Worm (Caenorhabditis elegans) whole organism, L4 larva: ENCODE measurements around the gene msp-55.
"Not testable (repeated sequence)": the region's sequence is repeated elsewhere in the genome, so short reads cannot be mapped to it uniquely, and the experiment has no call there.

Source experiments
- nhr-25 ChIP-seq: sonication (generic microtip); optimal IDR thresholded peaks from 2 replicates; lab custom pipeline; 2017; ENCODE audit warnings: missing genetic modification characterization, mild to moderate bottlenecking, missing compliant biosample characterization, antibody characterized with exemption, moderate library complexity, borderline replicate concordance; ENCODE audit not compliant: insufficient read depth
- tag-97 ChIP-seq: fragments of 200-800 bp; sonication (Bioruptor generic); IDR thresholded peaks from 2 replicates; pipeline ENCODE4 v1.3.6; 2022; ENCODE audit warnings: missing genetic modification characterization, missing compliant biosample characterization

- TF ChIP-seq nhr-25 (tag; lab: Kevin White, UChicago); tag-97: not testable (repeated sequence)
Observed at ce11 chrIV:5070593-5070992, 14.8 kb upstream of the msp-55 start, which contains the start of gene C02B10.6.
